Fruit fly (Drosophila melanogaster) whole organism, adult: Measurements from ENCODE around the gene Rpt4R.

Source experiments
- CG11617 ChIP-seq: fragments of 200-800 bp; sonication (Bioruptor generic); optimal IDR thresholded peaks from 2 replicates; lab custom pipeline; 2017; ENCODE audit warnings: mild to moderate bottlenecking, missing biosample characterization, missing genetic modification reagents, missing genetic modification characterization
- CG12768 ChIP-seq: fragments of 200-800 bp; sonication (Bioruptor generic); optimal IDR thresholded peaks from 2 replicates; lab custom pipeline; 2017; ENCODE audit warnings: missing biosample characterization, missing genetic modification characterization, mild to moderate bottlenecking, moderate library complexity, missing genetic modification reagents
- CG14711 ChIP-seq: fragments of 200-800 bp; sonication (Bioruptor generic); optimal IDR thresholded peaks from 2 replicates; lab custom pipeline; 2018; ENCODE audit warnings: missing biosample characterization, mild to moderate bottlenecking, missing genetic modification characterization, moderate library complexity
- CG1620 ChIP-seq: fragments of 200-800 bp; sonication (Bioruptor generic); optimal IDR thresholded peaks from 2 replicates; lab custom pipeline; 2016; ENCODE audit warnings: missing biosample characterization, missing genetic modification characterization
- CG33017 ChIP-seq: fragments of 200-800 bp; sonication (Bioruptor generic); optimal IDR thresholded peaks from 2 replicates; lab custom pipeline; 2018; ENCODE audit warnings: missing biosample characterization, mild to moderate bottlenecking, missing genetic modification characterization, moderate library complexity
- CG5204 ChIP-seq: fragments of 200-800 bp; sonication (Bioruptor generic); optimal IDR thresholded peaks from 2 replicates; lab custom pipeline; 2016; ENCODE audit warnings: missing biosample characterization, missing genetic modification characterization
- CG7045 ChIP-seq: fragments of 200-800 bp; sonication (Bioruptor generic); optimal IDR thresholded peaks from 2 replicates; lab custom pipeline; 2017; ENCODE audit warnings: missing biosample characterization, mild to moderate bottlenecking, missing genetic modification characterization
- CG7101 ChIP-seq: fragments of 200-800 bp; sonication (Bioruptor generic); optimal IDR thresholded peaks from 2 replicates; lab custom pipeline; 2018; ENCODE audit warnings: missing biosample characterization, mild to moderate bottlenecking, missing genetic modification characterization, moderate library complexity
- Clk ChIP-seq: fragments of 200-800 bp; sonication (Bioruptor generic); optimal IDR thresholded peaks from 2 replicates; lab custom pipeline; 2017; ENCODE audit warnings: missing biosample characterization, missing genetic modification characterization
- Crg-1 ChIP-seq: fragments of 200-800 bp; sonication (Bioruptor generic); optimal IDR thresholded peaks from 2 replicates; lab custom pipeline; 2016; ENCODE audit warnings: missing biosample characterization, missing genetic modification characterization
- Hr96 ChIP-seq: fragments of 200-800 bp; sonication (Bioruptor generic); optimal IDR thresholded peaks from 2 replicates; lab custom pipeline; 2016; ENCODE audit warnings: missing biosample characterization, missing genetic modification characterization
- Mnt ChIP-seq: fragments of 200-800 bp; sonication (Bioruptor generic); optimal IDR thresholded peaks from 2 replicates; lab custom pipeline; 2016; ENCODE audit warnings: missing biosample characterization, mild to moderate bottlenecking, missing genetic modification characterization
- bab1 ChIP-seq: fragments of 200-800 bp; sonication (Bioruptor generic); optimal IDR thresholded peaks from 3 replicates; lab custom pipeline; 2019; ENCODE audit warnings: missing biosample characterization, mild to moderate bottlenecking, missing genetic modification characterization, moderate library complexity
- cic ChIP-seq: fragments of 200-800 bp; sonication (Bioruptor generic); optimal IDR thresholded peaks from 2 replicates; lab custom pipeline; 2017; ENCODE audit warnings: missing biosample characterization, mild to moderate bottlenecking, missing genetic modification characterization, moderate library complexity
- cnc ChIP-seq, 2 experiments: fragments of >200 bp; optimal IDR thresholded peaks; 2 replicates each; lab custom pipeline; 2017
- kay ChIP-seq: fragments of 200-800 bp; sonication (Bioruptor generic); peaks from one replicate; lab custom pipeline; 2016; ENCODE audit warnings: missing biosample characterization, missing genetic modification characterization, borderline replicate concordance
- ovo ChIP-seq: fragments of 200-800 bp; sonication (Bioruptor generic); optimal IDR thresholded peaks from 2 replicates; lab custom pipeline; 2016; ENCODE audit warnings: missing biosample characterization, missing genetic modification characterization
- tj ChIP-seq: fragments of 200-800 bp; sonication (Bioruptor generic); optimal IDR thresholded peaks from 3 replicates; lab custom pipeline; 2017; ENCODE audit warnings: missing biosample characterization, mild to moderate bottlenecking, missing genetic modification characterization, moderate library complexity
- toe ChIP-seq: fragments of 200-800 bp; sonication (Bioruptor generic); optimal IDR thresholded peaks from 2 replicates; lab custom pipeline; 2016; ENCODE audit warnings: missing biosample characterization, missing genetic modification characterization

The Rpt4R gene

DNA sequence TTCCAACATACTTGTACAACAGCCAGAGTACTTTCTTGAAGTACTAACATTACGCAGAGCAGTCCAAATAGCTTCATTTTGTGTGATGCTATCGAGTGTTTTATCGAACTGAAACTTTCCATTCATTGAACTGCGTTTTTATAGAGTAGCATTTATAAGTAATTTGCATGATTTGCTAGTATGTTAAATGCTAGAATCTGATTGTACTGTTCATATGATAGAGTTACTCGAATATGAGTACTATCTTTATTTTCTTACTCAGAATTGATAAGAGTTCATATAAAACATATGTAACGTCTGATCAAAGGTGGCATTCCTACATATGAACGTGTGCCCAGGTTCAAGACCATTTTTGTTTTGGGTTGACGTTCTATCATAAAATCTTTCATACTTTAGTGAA is 11.5 kb downstream of the Rpt4R start, which contains the start of gene obst-G:
Gene obst-G (minus strand): TSS at position 101 of the 400 bp plus-strand sequence.
- no peak for TF ChIP-seq CG14711 (tag; lab: Kevin White, UChicago)
- no peak for TF ChIP-seq CG5204 (GFP tag; lab: Kevin White, UChicago)
- no peak for TF ChIP-seq CG1620 (GFP tag; lab: Kevin White, UChicago)
- TF ChIP-seq ovo (GFP tag; lab: Kevin White, UChicago): no peak
- no peak for TF ChIP-seq CG12768 (GFP tag; lab: Kevin White, UChicago)
- no peak for TF ChIP-seq Clk (GFP tag; lab: Kevin White, UChicago)
- TF ChIP-seq Hr96 (GFP tag; lab: Kevin White, UChicago): no peak
- TF ChIP-seq CG7045 (GFP tag; lab: Kevin White, UChicago): no peak

DNA sequence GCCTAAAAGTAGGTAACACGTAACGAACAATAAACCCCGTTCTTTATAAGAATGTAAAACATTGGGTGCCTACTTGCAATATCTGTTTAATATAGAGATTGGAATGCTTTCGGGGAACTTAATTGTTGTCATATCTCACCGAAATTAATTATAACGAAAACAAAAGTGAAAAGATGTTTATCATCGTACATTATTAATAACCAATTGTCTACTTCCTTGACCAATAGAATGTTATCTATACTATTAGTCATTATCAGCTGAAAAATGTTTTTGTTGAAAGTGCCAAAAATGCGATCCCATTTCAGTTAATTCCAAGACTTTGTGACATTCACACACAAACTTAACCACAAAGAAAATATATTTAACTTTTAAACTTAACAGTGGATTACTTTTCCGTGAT is 12.1 kb downstream of the Rpt4R start, which contains the start of gene CG7248:
Gene CG7248 (plus strand): TSS at position 301 of the 400 bp plus-strand sequence.
- TF ChIP-seq Crg-1: no peak
- no peak for TF ChIP-seq CG7101 (tag; lab: Kevin White, UChicago)
- no peak for TF ChIP-seq Clk (GFP tag; lab: Kevin White, UChicago)
- TF ChIP-seq kay (GFP tag; lab: Kevin White, UChicago): peak; percentile 7

DNA sequence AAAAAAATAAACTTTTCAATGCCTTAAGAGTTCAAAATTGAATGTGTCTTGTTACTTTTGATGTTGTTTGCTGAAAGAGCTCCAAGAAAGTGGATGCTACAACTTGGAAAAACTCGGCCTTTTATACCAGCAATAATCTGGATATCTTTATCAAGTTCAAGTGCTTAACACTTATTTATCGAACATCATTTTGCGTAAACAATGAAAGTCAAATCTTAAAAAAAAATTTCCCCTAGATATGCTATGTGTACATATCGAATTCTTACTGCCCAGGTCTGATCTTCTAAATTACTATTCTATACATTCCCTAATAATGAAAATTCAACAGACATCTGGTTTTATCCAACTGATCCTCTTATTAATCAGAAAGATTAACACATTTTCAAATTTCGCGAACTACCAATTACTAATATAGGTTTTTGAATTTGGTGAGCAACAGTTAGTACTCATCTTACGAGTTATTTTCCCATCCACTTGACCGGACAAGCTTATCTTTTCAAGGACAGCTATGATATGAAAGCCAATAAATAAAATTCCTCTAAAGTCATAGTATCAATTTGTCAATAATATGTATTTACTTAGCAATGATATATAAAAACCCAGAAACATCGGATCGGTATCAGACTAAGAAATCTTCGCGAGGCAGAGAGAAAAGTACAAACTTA is 16.1 kb downstream of the Rpt4R start, which contains the start of the genes CG11570 and CG43294:
Gene CG11570 (minus strand): TSS at position 101 of the 665 bp plus-strand sequence.
Gene CG43294 (plus strand): TSS at position 615 of the 665 bp plus-strand sequence.
- TF ChIP-seq CG14711 (tag; lab: Kevin White, UChicago) (no peak), tj (no peak), CG11617 (GFP tag; lab: Kevin White, UChicago) (no peak), kay (GFP tag; lab: Kevin White, UChicago) (no peak), CG1620 (GFP tag; lab: Kevin White, UChicago) (no peak), cic (GFP tag; lab: Kevin White, UChicago) (no peak), CG5204 (GFP tag; lab: Kevin White, UChicago) (no peak), Crg-1 (no peak), bab1 (GFP tag; lab: Kevin White, UChicago) (no peak), toe (no peak), CG7101 (tag; lab: Kevin White, UChicago) (no peak), ovo (GFP tag; lab: Kevin White, UChicago) (no peak), CG12768 (GFP tag; lab: Kevin White, UChicago) (no peak), Mnt (GFP tag; lab: Kevin White, UChicago) (no peak), CG7045 (GFP tag; lab: Kevin White, UChicago) (no peak), Hr96 (GFP tag; lab: Kevin White, UChicago) (no peak)

- TF ChIP-seq CG7101 (tag; lab: Kevin White, UChicago) (no peak), tj (no peak), Hr96 (GFP tag; lab: Kevin White, UChicago) (no peak), bab1 (GFP tag; lab: Kevin White, UChicago) (no peak), cnc (optimal IDR thresholded peaks at IDR 0.05; lab: Kevin White, UChicago) (no peak), cic (GFP tag; lab: Kevin White, UChicago) (no peak), CG7045 (GFP tag; lab: Kevin White, UChicago) (no peak), CG11617 (GFP tag; lab: Kevin White, UChicago) (no peak), CG1620 (GFP tag; lab: Kevin White, UChicago) (no peak), CG14711 (tag; lab: Kevin White, UChicago) (no peak), toe (no peak), Mnt (GFP tag; lab: Kevin White, UChicago) (no peak), CG5204 (GFP tag; lab: Kevin White, UChicago) (no peak), Crg-1 (no peak), ovo (GFP tag; lab: Kevin White, UChicago) (no peak), Clk (GFP tag; lab: Kevin White, UChicago) (no peak), CG12768 (GFP tag; lab: Kevin White, UChicago) (no peak), CG33017 (tag; lab: Kevin White, UChicago) (no peak)
Measured at dm6 chr3L:11966104-11966503, 24.4 kb downstream of the Rpt4R start, which contains the start of gene prc. Gene prc (minus strand): TSS chr3L:11966131.

- no peak for TF ChIP-seq toe
- TF ChIP-seq CG7101 (tag; lab: Kevin White, UChicago): no peak
- no peak for TF ChIP-seq Mnt (GFP tag; lab: Kevin White, UChicago)
Measured at dm6 chr3L:11972879-11973278, 31.2 kb downstream of the Rpt4R start, which contains the start of gene Muc68E. Gene Muc68E (minus strand): TSS chr3L:11972979.

DNA sequence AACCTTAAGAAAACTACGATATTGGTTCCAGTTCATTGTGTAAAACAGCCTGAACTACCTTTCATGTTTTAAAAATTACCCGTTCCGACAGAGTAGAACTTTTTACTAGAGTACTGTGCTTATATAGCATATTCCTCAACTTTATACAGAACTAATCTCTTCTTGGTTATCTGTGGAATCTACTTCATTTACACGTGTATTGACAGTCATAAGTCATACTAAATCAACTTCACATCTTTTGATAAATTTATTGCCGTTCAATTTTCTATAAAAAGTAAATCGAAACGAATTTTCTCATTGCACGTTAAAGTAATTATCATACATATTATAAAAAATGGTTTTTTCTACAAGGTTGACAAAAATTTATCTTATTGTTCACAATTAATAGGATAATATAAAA is 32.0 kb downstream of the Rpt4R start, which contains the start of gene CG42397:
Gene CG42397 (minus strand): TSS at position 101 of the 400 bp plus-strand sequence.
- TF ChIP-seq Mnt (GFP tag; lab: Kevin White, UChicago) (no peak), CG33017 (tag; lab: Kevin White, UChicago) (peak; percentile 23), CG14711 (tag; lab: Kevin White, UChicago) (peak; percentile 39), CG7101 (tag; lab: Kevin White, UChicago) (peak; percentile 29)

DNA sequence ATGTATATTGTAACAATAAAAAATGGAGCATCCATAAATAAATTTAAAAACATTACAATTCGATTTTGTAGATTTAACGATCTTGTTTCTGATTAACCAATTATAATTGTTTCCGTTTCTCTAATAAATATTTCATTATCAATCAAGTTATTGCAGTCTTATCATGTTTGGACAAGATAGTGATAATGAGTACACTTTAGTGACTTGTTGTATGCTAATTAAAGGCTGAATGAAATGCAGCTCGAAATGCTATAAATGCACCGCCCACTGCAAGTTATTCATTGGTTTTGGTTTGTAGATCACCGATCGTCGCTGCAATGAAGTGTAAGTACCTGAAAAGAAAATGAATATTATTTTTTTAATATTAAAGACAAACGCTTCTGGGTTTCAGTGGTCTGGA is 32.9 kb downstream of the Rpt4R start, which contains the start of gene CG14125:
Gene CG14125 (plus strand): TSS at position 301 of the 400 bp plus-strand sequence.
- TF ChIP-seq CG7045 (GFP tag; lab: Kevin White, UChicago): no peak
- TF ChIP-seq Mnt (GFP tag; lab: Kevin White, UChicago): no peak
- no peak for TF ChIP-seq Hr96 (GFP tag; lab: Kevin White, UChicago)
- TF ChIP-seq CG11617 (GFP tag; lab: Kevin White, UChicago): no peak
- TF ChIP-seq Crg-1: no peak
- TF ChIP-seq cnc (optimal IDR thresholded peaks at IDR 0.05; lab: Kevin White, UChicago): no peak
- TF ChIP-seq bab1 (GFP tag; lab: Kevin White, UChicago): no peak
- TF ChIP-seq cic (GFP tag; lab: Kevin White, UChicago): no peak
- no peak for TF ChIP-seq tj
- TF ChIP-seq CG5204 (GFP tag; lab: Kevin White, UChicago): no peak
- no peak for TF ChIP-seq kay (GFP tag; lab: Kevin White, UChicago)
